Worm (Caenorhabditis elegans) whole organism, midembryonic: ENCODE results near the gene sma-5.

ENCODE experiments used
- T22C8.4 ChIP-seq: fragments of 200-800 bp; sonication (Bioruptor generic); IDR thresholded peaks from 2 replicates; pipeline ENCODE4 v1.3.6; 2022; ENCODE audit warnings: missing genetic modification characterization, missing compliant biosample characterization
- cog-1 ChIP-seq: sonication (generic microtip); optimal IDR thresholded peaks from 2 replicates; lab custom pipeline; 2016; ENCODE audit warnings: missing genetic modification characterization, missing compliant biosample characterization
- flt-1 ChIP-seq: fragments of 200-800 bp; sonication (Bioruptor generic); IDR thresholded peaks from 2 replicates; pipeline ENCODE4 v1.3.6; 2022; ENCODE audit warnings: missing genetic modification characterization, missing compliant biosample characterization
- klf-2 ChIP-seq: fragments of 200-800 bp; sonication (Bioruptor generic); conservative IDR thresholded peaks from 2 replicates; pipeline ENCODE4 v1.3.6; 2022; ENCODE audit warnings: missing genetic modification reagents, missing genetic modification characterization, missing compliant biosample characterization
- med-1 ChIP-seq: sonication (generic microtip); optimal IDR thresholded peaks from 2 replicates; lab custom pipeline; 2017; ENCODE audit warnings: missing genetic modification characterization, mild to moderate bottlenecking, missing compliant biosample characterization, antibody characterized with exemption, missing genetic modification reagents; ENCODE audit not compliant: insufficient read depth
- ref-1 ChIP-seq: fragments of 200-800 bp; sonication (Bioruptor generic); conservative IDR thresholded peaks from 2 replicates; pipeline ENCODE4 v1.3.6; 2022; ENCODE audit warnings: missing genetic modification reagents, missing genetic modification characterization, missing compliant biosample characterization
- tab-1 ChIP-seq: fragments of 200-800 bp; sonication (Bioruptor generic); IDR thresholded peaks from 2 replicates; pipeline ENCODE4 v1.3.6; 2022; ENCODE audit warnings: missing genetic modification characterization, missing compliant biosample characterization
- ztf-23 ChIP-seq: fragments of 200-800 bp; sonication (Bioruptor generic); IDR thresholded peaks from 2 replicates; pipeline ENCODE4 v1.3.6; 2022; ENCODE audit warnings: missing genetic modification reagents, missing genetic modification characterization, missing compliant biosample characterization
- ztf-29 ChIP-seq: fragments of 200-800 bp; sonication (Bioruptor generic); IDR thresholded peaks from 2 replicates; pipeline ENCODE4 v1.3.6; 2022; ENCODE audit warnings: missing genetic modification reagents, missing genetic modification characterization, missing compliant biosample characterization

sma-5 gene

ce11 chrX:11992778-11993177 lies 12.6 kb downstream of the sma-5 start:
- TF ChIP-seq cog-1 (tag; lab: Kevin White, UChicago) (no peak), flt-1 (no peak), ref-1 (no peak), ztf-29 (GFP tag; lab: Robert Waterston, UW) (no peak), ztf-23 (GFP tag; lab: Robert Waterston, UW) (no peak), T22C8.4 (GFP tag; lab: Robert Waterston, UW) (no peak), tab-1 (GFP tag; lab: Robert Waterston, UW) (no peak), med-1 (GFP tag; lab: Kevin White, UChicago) (no peak)

- TF ChIP-seq tab-1 (GFP tag; lab: Robert Waterston, UW), result no peak
- TF ChIP-seq klf-2, result no peak
- TF ChIP-seq ref-1, result no peak
- no peak for TF ChIP-seq flt-1
- TF ChIP-seq T22C8.4 (GFP tag; lab: Robert Waterston, UW), result no peak
- no peak for TF ChIP-seq med-1 (GFP tag; lab: Kevin White, UChicago)
- TF ChIP-seq ztf-23 (GFP tag; lab: Robert Waterston, UW), result no peak
- TF ChIP-seq ztf-29 (GFP tag; lab: Robert Waterston, UW), result no peak
- no peak for TF ChIP-seq cog-1 (tag; lab: Kevin White, UChicago)
Observed at ce11 chrX:11992246-11992645, 13.1 kb downstream of the sma-5 start.

ce11 chrX:11987900-11988364 lies 17.4 kb downstream of the sma-5 start, which contains the start of gene C49F5.6:
C49F5.6 (plus strand) TSS chrX:11988314.
- no peak for TF ChIP-seq T22C8.4 (GFP tag; lab: Robert Waterston, UW)
- no peak for TF ChIP-seq ztf-23 (GFP tag; lab: Robert Waterston, UW)
- no peak for TF ChIP-seq ref-1
- TF ChIP-seq flt-1, result no peak
- TF ChIP-seq ztf-29 (GFP tag; lab: Robert Waterston, UW), result no peak
- TF ChIP-seq tab-1 (GFP tag; lab: Robert Waterston, UW), result no peak
- TF ChIP-seq cog-1 (tag; lab: Kevin White, UChicago), result no peak
- no peak for TF ChIP-seq med-1 (GFP tag; lab: Kevin White, UChicago)
- TF ChIP-seq klf-2, result no peak

- TF ChIP-seq tab-1 (GFP tag; lab: Robert Waterston, UW) (no peak), ztf-29 (GFP tag; lab: Robert Waterston, UW) (no peak), klf-2 (no peak), ztf-23 (GFP tag; lab: Robert Waterston, UW) (no peak), cog-1 (tag; lab: Kevin White, UChicago) (no peak), ref-1 (no peak), T22C8.4 (GFP tag; lab: Robert Waterston, UW) (no peak), flt-1 (no peak), med-1 (GFP tag; lab: Kevin White, UChicago) (no peak)
Observed at ce11 chrX:11985887-11986286, 19.5 kb downstream of the sma-5 start, which contains the start of gene C49F5.5. C49F5.5 (plus strand) TSS chrX:11986187.

- TF ChIP-seq ztf-23 (GFP tag; lab: Robert Waterston, UW) (no peak), tab-1 (GFP tag; lab: Robert Waterston, UW) (no peak), ref-1 (no peak), T22C8.4 (GFP tag; lab: Robert Waterston, UW) (no peak), flt-1 (no peak), med-1 (GFP tag; lab: Kevin White, UChicago) (no peak), klf-2 (no peak), ztf-29 (GFP tag; lab: Robert Waterston, UW) (no peak)
Observed at ce11 chrX:11983576-11984061, 21.7 kb downstream of the sma-5 start, which contains the start of gene C49F5.3. C49F5.3 (minus strand) TSS chrX:11983626.

ce11 chrX:11982065-11982464 lies 23.3 kb downstream of the sma-5 start, which contains the start of gene nhr-167:
nhr-167 (minus strand) TSS chrX:11982085.
- no peak for TF ChIP-seq ztf-23 (GFP tag; lab: Robert Waterston, UW)
- TF ChIP-seq tab-1 (GFP tag; lab: Robert Waterston, UW), result no peak
- TF ChIP-seq ref-1, result no peak
- no peak for TF ChIP-seq T22C8.4 (GFP tag; lab: Robert Waterston, UW)
- no peak for TF ChIP-seq cog-1 (tag; lab: Kevin White, UChicago)
- TF ChIP-seq ztf-29 (GFP tag; lab: Robert Waterston, UW), result no peak
- TF ChIP-seq klf-2, result no peak
- TF ChIP-seq med-1 (GFP tag; lab: Kevin White, UChicago), result no peak
- TF ChIP-seq flt-1, result no peak

- TF ChIP-seq klf-2 (no peak), T22C8.4 (GFP tag; lab: Robert Waterston, UW) (peak; percentile 60; the same call in 1 of the 2 replicates)
Observed at ce11 chrX:11974629-11975085, 30.7 kb downstream of the sma-5 start, which contains the start of gene set-6. set-6 (minus strand) TSS chrX:11974679.

ce11 chrX:11971323-11971722 lies 34.0 kb downstream of the sma-5 start:
- no peak for TF ChIP-seq klf-2
- TF ChIP-seq flt-1, result no peak
- TF ChIP-seq tab-1 (GFP tag; lab: Robert Waterston, UW), result no peak
- TF ChIP-seq T22C8.4 (GFP tag; lab: Robert Waterston, UW), result no peak
- TF ChIP-seq ztf-29 (GFP tag; lab: Robert Waterston, UW), result no peak
- TF ChIP-seq cog-1 (tag; lab: Kevin White, UChicago), result no peak
- no peak for TF ChIP-seq ref-1
- TF ChIP-seq med-1 (GFP tag; lab: Kevin White, UChicago), result no peak
- TF ChIP-seq ztf-23 (GFP tag; lab: Robert Waterston, UW), result no peak

- TF ChIP-seq flt-1, result no peak
- TF ChIP-seq ztf-23 (GFP tag; lab: Robert Waterston, UW), result no peak
- no peak for TF ChIP-seq T22C8.4 (GFP tag; lab: Robert Waterston, UW)
- TF ChIP-seq cog-1 (tag; lab: Kevin White, UChicago), result no peak
- no peak for TF ChIP-seq klf-2
- TF ChIP-seq ztf-29 (GFP tag; lab: Robert Waterston, UW), result no peak
- TF ChIP-seq ref-1, result no peak
- TF ChIP-seq med-1 (GFP tag; lab: Kevin White, UChicago), result no peak
- TF ChIP-seq tab-1 (GFP tag; lab: Robert Waterston, UW), result no peak
Observed at ce11 chrX:11969554-11969953, 35.8 kb downstream of the sma-5 start.
